Worm (Caenorhabditis elegans): ENCODE data around the gene C05D11.13.

Gene C05D11.13

ce11 chrIII:6454183-6454582, 9.8 kb upstream of the C05D11.13 start, which contains the start of gene jhdm-1:
TSS of gene jhdm-1 (plus strand) at chrIII:6454483.
- TF ChIP-seq F13H6.1 (tag; optimal IDR thresholded peaks at IDR 0.05): no peak
- TF ChIP-seq K02D7.2 (tag; optimal IDR thresholded peaks at IDR 0.05): no peak

- peak; percentile 32 for TF ChIP-seq C38D4.7 (GFP tag; optimal IDR thresholded peaks at IDR 0.05)
- TF ChIP-seq K02D7.2 (tag; optimal IDR thresholded peaks at IDR 0.05): no peak
- TF ChIP-seq hlh-8 (tag; optimal IDR thresholded peaks at IDR 0.05): peak; percentile 11
- TF ChIP-seq ceh-22 (tag; optimal IDR thresholded peaks at IDR 0.05): no peak
- TF ChIP-seq ceh-18 (tag; optimal IDR thresholded peaks at IDR 0.05): peak; percentile 64
- no peak for TF ChIP-seq hlh-6 (tag; optimal IDR thresholded peaks at IDR 0.05)
- TF ChIP-seq K09A11.1 (tag; optimal IDR thresholded peaks at IDR 0.05; ENCODE audit: insufficient read depth): peak; percentile 19
- TF ChIP-seq hlh-15 (tag; optimal IDR thresholded peaks at IDR 0.05): peak; percentile 5
- no peak for TF ChIP-seq zip-5 (tag; optimal IDR thresholded peaks at IDR 0.05)
- peak; percentile 56 for TF ChIP-seq fkh-6 (tag; optimal IDR thresholded peaks at IDR 0.05)
- TF ChIP-seq mec-3 (tag; optimal IDR thresholded peaks at IDR 0.05; ENCODE audit: borderline replicate concordance): no peak
- no peak for TF ChIP-seq pax-1 (tag; optimal IDR thresholded peaks at IDR 0.05)
- TF ChIP-seq pha-4 (tag; optimal IDR thresholded peaks at IDR 0.05): no peak
- TF ChIP-seq hlh-13 (GFP tag; optimal IDR thresholded peaks at IDR 0.05): peak; percentile 51
- TF ChIP-seq pros-1 (tag; optimal IDR thresholded peaks at IDR 0.05): peak; percentile 14
- no peak for TF ChIP-seq unc-55 (GFP tag; optimal IDR thresholded peaks at IDR 0.05)
- peak; percentile 83 for TF ChIP-seq nfya-1 (tag; optimal IDR thresholded peaks at IDR 0.05)
- peak; percentile 78 for TF ChIP-seq tbx-2 (tag; optimal IDR thresholded peaks at IDR 0.05)
- TF ChIP-seq ets-4 (tag; optimal IDR thresholded peaks at IDR 0.05): peak; percentile 31
- TF ChIP-seq ahr-1 (tag; optimal IDR thresholded peaks at IDR 0.05): no peak
- TF ChIP-seq gmeb-2 (tag; optimal IDR thresholded peaks at IDR 0.05): peak; percentile 55
- peak; percentile 22 for TF ChIP-seq che-1 (tag; optimal IDR thresholded peaks at IDR 0.05)
- no peak for TF ChIP-seq ceh-24 (tag; optimal IDR thresholded peaks at IDR 0.05)
- no peak for TF ChIP-seq C08G9.2 (tag; optimal IDR thresholded peaks at IDR 0.05)
- TF ChIP-seq pag-3 (tag; optimal IDR thresholded peaks at IDR 0.05; ENCODE audit: borderline replicate concordance): no peak
- TF ChIP-seq elt-2 (tag; optimal IDR thresholded peaks at IDR 0.05): peak; percentile 80
- TF ChIP-seq ttx-3 (tag; optimal IDR thresholded peaks at IDR 0.05): peak; percentile 62
- TF ChIP-seq lin-11 (tag; optimal IDR thresholded peaks at IDR 0.05): peak; percentile 5
- no peak for TF ChIP-seq elt-4 (tag; optimal IDR thresholded peaks at IDR 0.05)
- TF ChIP-seq sox-2 (GFP tag; IDR thresholded peaks at IDR 0.05): 0 out of 2 replicates have a peak, but pooled peaks have one; percentile 23
- peak; percentile 56 for TF ChIP-seq unc-42 (tag; optimal IDR thresholded peaks at IDR 0.05)
- TF ChIP-seq ceh-14 (tag; optimal IDR thresholded peaks at IDR 0.05): peak; percentile 68
- peak; percentile 41 for TF ChIP-seq madf-2 (tag; optimal IDR thresholded peaks at IDR 0.05)
- peak; percentile 28 for TF ChIP-seq nhr-232 (tag; optimal IDR thresholded peaks at IDR 0.05)
- TF ChIP-seq hlh-30 (tag; optimal IDR thresholded peaks at IDR 0.05; ENCODE audit: insufficient read depth): peak; percentile 41
- TF ChIP-seq unc-3 (GFP tag; conservative IDR thresholded peaks at IDR 0.05): no peak
- peak; percentile 36 for TF ChIP-seq unc-3 (tag; optimal IDR thresholded peaks at IDR 0.05)
- peak; percentile 79 for TF ChIP-seq dve-1 (tag; optimal IDR thresholded peaks at IDR 0.05)
- peak; percentile 74 for TF ChIP-seq ztf-16 (tag; optimal IDR thresholded peaks at IDR 0.05)
- no peak for TF ChIP-seq tbx-7 (tag; optimal IDR thresholded peaks at IDR 0.05)
- peak; percentile 75 for TF ChIP-seq ceh-31 (tag; optimal IDR thresholded peaks at IDR 0.05)
- TF ChIP-seq syd-9 (tag; optimal IDR thresholded peaks at IDR 0.05): peak; percentile 33
- TF ChIP-seq Y22D7AL.16 (tag; optimal IDR thresholded peaks at IDR 0.05): no peak
- no peak for TF ChIP-seq nhr-11 (tag; optimal IDR thresholded peaks at IDR 0.05)
- TF ChIP-seq rnt-1 (tag; optimal IDR thresholded peaks at IDR 0.05): peak; percentile 41
- TF ChIP-seq odd-2 (tag; optimal IDR thresholded peaks at IDR 0.05): no peak
- TF ChIP-seq ceh-48 (tag; optimal IDR thresholded peaks at IDR 0.05): peak; percentile 8
- no peak for TF ChIP-seq ceh-45 (GFP tag; IDR thresholded peaks at IDR 0.05)
- TF ChIP-seq ceh-6 (GFP tag; optimal IDR thresholded peaks at IDR 0.05): no peak
- TF ChIP-seq fax-1 (tag; optimal IDR thresholded peaks at IDR 0.05): peak; percentile 40
Measured at ce11 chrIII:6453665-6454064, 9.3 kb upstream of the C05D11.13 start.

Data from whole organism, late embryonic.